Worm (Caenorhabditis elegans) whole organism, L4 larva: ENCODE data around the gene R04B5.6.
A peak's percentile ranks its signal among the peaks of the same experiment; 100 is the strongest.

Experiments
- D1046.2 ChIP-seq: fragments of 200-800 bp; sonication (Bioruptor generic); IDR thresholded peaks from 2 replicates; pipeline ENCODE4 v1.3.6; 2022; ENCODE audit warnings: missing genetic modification characterization, missing compliant biosample characterization
- F10B5.3 ChIP-seq: sonication (generic microtip); optimal IDR thresholded peaks from 2 replicates; lab custom pipeline; 2016; ENCODE audit warnings: mild to moderate bottlenecking, missing genetic modification characterization, missing compliant biosample characterization
- F44E2.7 ChIP-seq: fragments of 200-800 bp; sonication (Bioruptor generic); IDR thresholded peaks from 2 replicates; pipeline ENCODE4 v2.1.2; 2022; ENCODE audit warnings: missing genetic modification characterization, missing compliant biosample characterization
- F49E8.2 ChIP-seq: sonication (generic microtip); optimal IDR thresholded peaks from 2 replicates; lab custom pipeline; 2016; ENCODE audit warnings: missing compliant biosample characterization, mild to moderate bottlenecking, missing genetic modification characterization, borderline replicate concordance
- Y105C5A.15 ChIP-seq: fragments of 200-800 bp; sonication (Bioruptor generic); IDR thresholded peaks from 2 replicates; pipeline ENCODE4 v1.3.6; 2022; ENCODE audit warnings: missing genetic modification characterization, missing compliant biosample characterization
- Y48G9A.11 ChIP-seq: fragments of 200-800 bp; sonication (Bioruptor generic); IDR thresholded peaks from 2 replicates; pipeline ENCODE4 v1.3.6; 2022; ENCODE audit warnings: missing genetic modification reagents, missing genetic modification characterization, missing compliant biosample characterization
- Y5F2A.4 ChIP-seq: fragments of 200-800 bp; sonication (Bioruptor generic); optimal IDR thresholded peaks from 2 replicates; lab custom pipeline; 2018; ENCODE audit warnings: mild to moderate bottlenecking, missing genetic modification characterization, missing compliant biosample characterization
- ama-1 ChIP-seq: fragments of 150-350 bp; optimal IDR thresholded peaks from 2 replicates; lab custom pipeline; 2014; ENCODE audit warnings: inconsistent platforms, mixed read lengths
- arid-1 ChIP-seq: fragments of 200-800 bp; sonication (Bioruptor generic); conservative IDR thresholded peaks from 2 replicates; pipeline ENCODE4 v1.3.6; 2022; ENCODE audit warnings: missing genetic modification reagents, missing genetic modification characterization, missing compliant biosample characterization
- attf-4 ChIP-seq: sonication (generic microtip); optimal IDR thresholded peaks from 3 replicates; lab custom pipeline; 2017; ENCODE audit warnings: missing biosample characterization, missing genetic modification characterization
- ceh-20 ChIP-seq: fragments of 200-800 bp; sonication (Bioruptor generic); IDR thresholded peaks from 2 replicates; pipeline ENCODE4 v1.3.6; 2022; ENCODE audit warnings: missing genetic modification reagents, missing genetic modification characterization, missing compliant biosample characterization
- ceh-44 ChIP-seq: fragments of 200-800 bp; sonication (Bioruptor generic); IDR thresholded peaks from 2 replicates; pipeline ENCODE4 v1.3.6; 2022; ENCODE audit warnings: missing genetic modification reagents, missing genetic modification characterization, missing compliant biosample characterization
- ceh-82 ChIP-seq: sonication (generic microtip); optimal IDR thresholded peaks from 2 replicates; lab custom pipeline; 2017; ENCODE audit warnings: missing biosample characterization, missing genetic modification characterization
- daf-12 ChIP-seq: fragments of 150-350 bp; optimal IDR thresholded peaks from 2 replicates; lab custom pipeline; 2014; ENCODE audit warnings: missing biosample characterization, missing genetic modification reagents, missing genetic modification characterization
- daf-16 ChIP-seq, 3 experiments: sonication (generic microtip); optimal IDR thresholded peaks; 2 replicates each; lab custom pipeline; 2016 to 2017; ENCODE audit warnings: missing genetic modification characterization in 3 of 3, missing genetic modification reagents in 3 of 3, mild to moderate bottlenecking in 2 of 3, missing compliant biosample characterization in 2 of 3, missing biosample characterization in 1 of 3, moderate library complexity in 1 of 3
- daf-19 ChIP-seq: fragments of 200-800 bp; sonication (Bioruptor generic); conservative IDR thresholded peaks from 2 replicates; pipeline ENCODE4 v1.3.6; 2022; ENCODE audit warnings: missing genetic modification characterization, missing compliant biosample characterization
- dmd-9 ChIP-seq: fragments of 200-800 bp; sonication (Bioruptor generic); IDR thresholded peaks from 2 replicates; pipeline ENCODE4 v1.3.6; 2022; ENCODE audit warnings: missing genetic modification reagents, missing genetic modification characterization, missing compliant biosample characterization
- dpl-1 ChIP-seq: fragments of 150-350 bp; optimal IDR thresholded peaks from 2 replicates; lab custom pipeline; 2014; ENCODE audit warnings: missing biosample characterization, missing genetic modification reagents, missing genetic modification characterization
- fkh-10 ChIP-seq: fragments of 150-350 bp; optimal IDR thresholded peaks from 2 replicates; lab custom pipeline; 2014; ENCODE audit warnings: missing biosample characterization, missing genetic modification reagents, missing genetic modification characterization
- hif-1 ChIP-seq, 2 experiments: sonication (generic microtip); optimal IDR thresholded peaks; 2 replicates each; lab custom pipeline; 2016 to 2017; ENCODE audit warnings: missing compliant biosample characterization in 2 of 2, missing genetic modification characterization in 2 of 2, missing genetic modification reagents in 2 of 2, missing genotype in 2 of 2, mild to moderate bottlenecking in 1 of 2
- hlh-11 ChIP-seq: fragments of 200-800 bp; sonication (Bioruptor generic); optimal IDR thresholded peaks from 2 replicates; lab custom pipeline; 2018; ENCODE audit warnings: mild to moderate bottlenecking, missing genetic modification characterization, missing compliant biosample characterization
- hlh-30 ChIP-seq: sonication (generic microtip); optimal IDR thresholded peaks from 2 replicates; lab custom pipeline; 2017; ENCODE audit warnings: antibody characterized with exemption, mild to moderate bottlenecking, missing genetic modification characterization, missing compliant biosample characterization; ENCODE audit not compliant: insufficient read depth
- lin-1 ChIP-seq: fragments of 200-800 bp; sonication (Bioruptor generic); IDR thresholded peaks from 2 replicates; pipeline ENCODE4 v1.3.6; 2022; ENCODE audit warnings: missing genetic modification reagents, missing genetic modification characterization, missing compliant biosample characterization
- lin-13 ChIP-seq: fragments of 150-350 bp; optimal IDR thresholded peaks from 2 replicates; lab custom pipeline; 2014; ENCODE audit warnings: missing biosample characterization, missing genetic modification reagents, missing genetic modification characterization
- lin-15B ChIP-seq: fragments of 150-350 bp; sonication (generic microtip); optimal IDR thresholded peaks from 3 replicates; lab custom pipeline; 2014; ENCODE audit warnings: missing biosample characterization, missing genetic modification characterization
- lin-38 ChIP-seq: fragments of 200-800 bp; sonication (Bioruptor generic); IDR thresholded peaks from 2 replicates; pipeline ENCODE4 v1.3.6; 2022; ENCODE audit warnings: missing genetic modification reagents, missing genetic modification characterization, missing compliant biosample characterization
- lsy-2 ChIP-seq, 2 experiments: fragments of 150-350 bp in 1 of 2; sonication (generic microtip) in 1 of 2; optimal IDR thresholded peaks; 2 replicates each; lab custom pipeline; 2014 to 2017; ENCODE audit warnings: missing biosample characterization in 2 of 2, missing genetic modification characterization in 2 of 2
- mdl-1 ChIP-seq, 2 experiments: fragments of 150-350 bp in 1 of 2; sonication (generic microtip) in 1 of 2; optimal IDR thresholded peaks; 2 replicates each; lab custom pipeline; 2014 to 2017; ENCODE audit warnings: missing biosample characterization in 2 of 2, missing genetic modification characterization in 2 of 2
- mes-2 ChIP-seq: sonication (generic microtip); optimal IDR thresholded peaks from 2 replicates; lab custom pipeline; 2016; ENCODE audit warnings: missing genotype, mild to moderate bottlenecking, missing genetic modification characterization, missing compliant biosample characterization; ENCODE audit not compliant: poor library complexity, severe bottlenecking
- mxl-2 ChIP-seq: fragments of 200-800 bp; sonication (Bioruptor generic); conservative IDR thresholded peaks from 2 replicates; pipeline ENCODE4 v1.3.6; 2022; ENCODE audit warnings: missing genetic modification reagents, missing genetic modification characterization, missing compliant biosample characterization
- mxl-3 ChIP-seq: fragments of 200-800 bp; sonication (Bioruptor generic); optimal IDR thresholded peaks from 2 replicates; lab custom pipeline; 2018; ENCODE audit warnings: mild to moderate bottlenecking, missing genetic modification characterization, missing compliant biosample characterization
- nhr-10 ChIP-seq: fragments of 150-350 bp; optimal IDR thresholded peaks from 2 replicates; lab custom pipeline; 2014; ENCODE audit warnings: missing biosample characterization, missing genetic modification characterization
- nhr-11 ChIP-seq: fragments of 150-350 bp; optimal IDR thresholded peaks from 2 replicates; lab custom pipeline; 2014; ENCODE audit warnings: missing biosample characterization, missing genetic modification characterization
- nhr-237 ChIP-seq: sonication (generic microtip); optimal IDR thresholded peaks from 2 replicates; lab custom pipeline; 2017; ENCODE audit warnings: missing biosample characterization, missing genetic modification characterization
- nhr-48 ChIP-seq: sonication (generic microtip); optimal IDR thresholded peaks from 2 replicates; lab custom pipeline; 2016; ENCODE audit warnings: mild to moderate bottlenecking, missing genetic modification characterization, missing compliant biosample characterization
- nhr-77 ChIP-seq: fragments of 150-350 bp; optimal IDR thresholded peaks from 2 replicates; lab custom pipeline; 2014; ENCODE audit warnings: missing biosample characterization, missing genetic modification characterization
- php-3 ChIP-seq: fragments of 200-800 bp; sonication (Bioruptor generic); IDR thresholded peaks from 2 replicates; pipeline ENCODE4 v1.3.6; 2022; ENCODE audit warnings: missing genetic modification reagents, missing genetic modification characterization, missing compliant biosample characterization
- pqm-1 ChIP-seq: sonication (generic microtip); optimal IDR thresholded peaks from 2 replicates; lab custom pipeline; 2017; ENCODE audit warnings: missing biosample characterization, missing genetic modification characterization
- rbr-2 ChIP-seq: sonication (generic microtip); optimal IDR thresholded peaks from 2 replicates; lab custom pipeline; 2016; ENCODE audit warnings: missing genotype, missing genetic modification characterization, missing compliant biosample characterization
- saeg-2 ChIP-seq: fragments of 200-800 bp; sonication (Bioruptor generic); IDR thresholded peaks from 2 replicates; pipeline ENCODE4 v1.3.6; 2022; ENCODE audit warnings: missing genetic modification reagents, missing genetic modification characterization, missing compliant biosample characterization
- sdz-12 ChIP-seq: fragments of 200-800 bp; sonication (Bioruptor generic); optimal IDR thresholded peaks from 2 replicates; lab custom pipeline; 2018; ENCODE audit warnings: mild to moderate bottlenecking, missing genetic modification characterization, missing compliant biosample characterization
- set-16 ChIP-seq: fragments of 200-800 bp; sonication (Bioruptor generic); IDR thresholded peaks from 2 replicates; pipeline ENCODE4 v1.3.6; 2022; ENCODE audit warnings: missing genetic modification reagents, missing genetic modification characterization, missing compliant biosample characterization
- snpc-1.2 ChIP-seq: fragments of 200-800 bp; sonication (Bioruptor generic); IDR thresholded peaks from 2 replicates; pipeline ENCODE4 v1.3.6; 2022; ENCODE audit warnings: missing genetic modification reagents, missing genetic modification characterization, missing compliant biosample characterization
- spr-1 ChIP-seq: sonication (generic microtip); optimal IDR thresholded peaks from 2 replicates; lab custom pipeline; 2016; ENCODE audit warnings: mild to moderate bottlenecking, missing genetic modification characterization, missing compliant biosample characterization
- spr-3 ChIP-seq: fragments of 200-800 bp; sonication (Bioruptor generic); optimal IDR thresholded peaks from 2 replicates; lab custom pipeline; 2018; ENCODE audit warnings: mild to moderate bottlenecking, missing genetic modification characterization, missing compliant biosample characterization
- unc-39 ChIP-seq: sonication (generic microtip); optimal IDR thresholded peaks from 2 replicates; lab custom pipeline; 2017; ENCODE audit warnings: missing biosample characterization, missing genetic modification characterization
- unc-62 ChIP-seq, 3 experiments: fragments of 150-350 bp in 1 of 3; sonication (generic microtip); optimal IDR thresholded peaks in 2 of 3; peaks in 1 of 3; 1 replicate in 1 of 3; 2 replicates in 2 of 3; lab custom pipeline; 2014 to 2017; ENCODE audit warnings: missing biosample characterization in 3 of 3, missing genetic modification characterization in 3 of 3, missing genetic modification reagents in 3 of 3, missing genotype in 1 of 3
- zag-1 ChIP-seq: fragments of 150-350 bp; optimal IDR thresholded peaks from 2 replicates; lab custom pipeline; 2014; ENCODE audit warnings: missing biosample characterization, missing genetic modification characterization
- zip-2 ChIP-seq: fragments of 150-350 bp; optimal IDR thresholded peaks from 2 replicates; lab custom pipeline; 2014; ENCODE audit warnings: missing biosample characterization, missing genetic modification characterization

R04B5.6 gene

ce11 chrV:10039837-10040236 is 45.1 kb upstream of the R04B5.6 start (continued):
- TF ChIP-seq spr-1 (tag; lab: Kevin White, UChicago) (peak; percentile 47), attf-4 (tag; lab: Kevin White, UChicago) (no peak), ceh-20 (peak; percentile 56; the same call in 1 of the 2 replicates), mxl-3 (GFP tag; lab: Kevin White, UChicago) (peak; percentile 68), nhr-48 (tag; lab: Kevin White, UChicago) (peak; percentile 59), F44E2.7 (GFP tag; lab: Robert Waterston, UW) (no peak), set-16 (GFP tag; lab: Robert Waterston, UW) (peak; percentile 46), sdz-12 (GFP tag; lab: Kevin White, UChicago) (no peak), ceh-44 (GFP tag; lab: Robert Waterston, UW) (no peak), hlh-11 (peak; percentile 91), lsy-2 (tag; optimal IDR thresholded peaks at IDR 0.05; lab: Kevin White, UChicago) (peak; percentile 68 to 88), Y105C5A.15 (GFP tag; lab: Robert Waterston, UW) (no peak), mdl-1 (tag; optimal IDR thresholded peaks at IDR 0.05; lab: Kevin White, UChicago) (peak; percentile 24 to 79), zip-2 (no peak), F10B5.3 (tag; lab: Kevin White, UChicago) (no peak), dmd-9 (GFP tag; lab: Robert Waterston, UW) (no peak), dpl-1 (GFP tag; lab: Kevin White, UChicago) (peak; percentile 30), ama-1 (lab: Kevin White, UChicago) (no peak), D1046.2 (GFP tag; lab: Robert Waterston, UW) (no peak), php-3 (GFP tag; lab: Robert Waterston, UW) (no peak), nhr-77 (tag; lab: Kevin White, UChicago) (peak; percentile 65), lin-13 (GFP tag; lab: Kevin White, UChicago) (peak; percentile 70), fkh-10 (GFP tag; lab: Kevin White, UChicago) (no peak), Y5F2A.4 (GFP tag; lab: Kevin White, UChicago) (no peak), nhr-11 (no peak), F49E8.2 (no peak), pqm-1 (tag; lab: Kevin White, UChicago) (peak; percentile 58), spr-3 (GFP tag; lab: Kevin White, UChicago) (peak; percentile 39), daf-16 (GFP tag; optimal IDR thresholded peaks at IDR 0.05; lab: Kevin White, UChicago) (peak in 1 of 2 experiments; percentile 6), daf-16 (tag; optimal IDR thresholded peaks at IDR 0.05; lab: Kevin White, UChicago) (peak; percentile 74), arid-1 (GFP tag; lab: Robert Waterston, UW) (peak; percentile 43; the same call in 1 of the 2 replicates), nhr-237 (tag; lab: Kevin White, UChicago) (no peak), hif-1 (tag; optimal IDR thresholded peaks at IDR 0.05; lab: Kevin White, UChicago) (peak in 1 of 2 experiments; percentile 44), daf-19 (GFP tag; lab: Robert Waterston, UW) (no peak), unc-62 (GFP tag; optimal IDR thresholded peaks at IDR 0.05 in 1 of 2; lab: Kevin White, UChicago) (peak in 1 of 2 experiments; percentile 32), unc-62 (tag; optimal IDR thresholded peaks at IDR 0.05; lab: Kevin White, UChicago) (no peak), mes-2 (tag; lab: Kevin White, UChicago) (peak; percentile 82), saeg-2 (GFP tag; lab: Robert Waterston, UW) (no peak), lin-15B (no peak), lin-1 (GFP tag; lab: Robert Waterston, UW) (no peak), rbr-2 (peak; percentile 77), snpc-1.2 (GFP tag; lab: Robert Waterston, UW) (no peak), zag-1 (no peak), unc-39 (tag; lab: Kevin White, UChicago) (no peak), hlh-30 (peak; percentile 80), Y48G9A.11 (no peak), ceh-82 (no peak), daf-12 (tag; lab: Kevin White, UChicago) (no peak), nhr-10 (tag; lab: Kevin White, UChicago) (no peak), lin-38 (GFP tag; lab: Robert Waterston, UW) (no peak; the same call in 1 of the 2 replicates), mxl-2 (no peak)
